Worm (Caenorhabditis elegans) whole organism, young adult: ENCODE results near the gene F28C6.9.

Source experiments
- B0261.1 ChIP-seq: sonication (generic microtip); optimal IDR thresholded peaks from 2 replicates; lab custom pipeline; 2016; ENCODE audit warnings: mild to moderate bottlenecking, missing genetic modification characterization, moderate library complexity, missing compliant biosample characterization
- D2030.7 ChIP-seq: fragments of 200-800 bp; sonication (Bioruptor generic); IDR thresholded peaks from 2 replicates; pipeline ENCODE4 v1.3.6; 2022; ENCODE audit warnings: missing genetic modification reagents, missing genetic modification characterization, missing compliant biosample characterization
- F37B4.10 ChIP-seq: fragments of 200-800 bp; sonication (Bioruptor generic); IDR thresholded peaks from 2 replicates; pipeline ENCODE4 v1.3.6; 2022; ENCODE audit warnings: missing genetic modification characterization, missing compliant biosample characterization
- F39B2.1 ChIP-seq: fragments of 200-800 bp; sonication (Bioruptor generic); IDR thresholded peaks from 2 replicates; pipeline ENCODE4 v1.3.6; 2022; ENCODE audit warnings: missing genetic modification reagents, missing genetic modification characterization, missing compliant biosample characterization
- F52B5.7 ChIP-seq: sonication (generic microtip); optimal IDR thresholded peaks from 2 replicates; lab custom pipeline; 2016; ENCODE audit warnings: mild to moderate bottlenecking, missing genetic modification characterization, missing compliant biosample characterization
- F57A8.1 ChIP-seq: fragments of 200-800 bp; sonication (Bioruptor generic); optimal IDR thresholded peaks from 2 replicates; lab custom pipeline; 2018; ENCODE audit warnings: mild to moderate bottlenecking, missing genetic modification characterization, moderate library complexity, missing compliant biosample characterization
- F57C9.4 ChIP-seq: sonication (generic microtip); optimal IDR thresholded peaks from 2 replicates; lab custom pipeline; 2017; ENCODE audit warnings: mild to moderate bottlenecking, missing genetic modification characterization, missing compliant biosample characterization
- Y53G8AR.9 ChIP-seq: fragments of 200-800 bp; sonication (Bioruptor generic); conservative IDR thresholded peaks from 2 replicates; pipeline ENCODE4 v1.3.6; 2022; ENCODE audit warnings: missing genetic modification reagents, missing genetic modification characterization, missing compliant biosample characterization
- Y79H2A.3 ChIP-seq: fragments of 200-800 bp; sonication (Bioruptor generic); conservative IDR thresholded peaks from 2 replicates; pipeline ENCODE4 v1.3.6; 2022; ENCODE audit warnings: missing genetic modification reagents, missing genetic modification characterization, missing compliant biosample characterization
- Y95B8A.8 ChIP-seq: fragments of 200-800 bp; sonication (Bioruptor generic); IDR thresholded peaks from 2 replicates; pipeline ENCODE4 v1.3.6; 2022; ENCODE audit warnings: missing genetic modification reagents, missing genetic modification characterization, missing compliant biosample characterization
- ZK185.1 ChIP-seq: sonication (generic microtip); optimal IDR thresholded peaks from 2 replicates; lab custom pipeline; 2016; ENCODE audit warnings: mild to moderate bottlenecking, missing genetic modification characterization, missing compliant biosample characterization; ENCODE audit not compliant: poor library complexity, severe bottlenecking
- aptf-2 ChIP-seq: fragments of 200-800 bp; sonication (Bioruptor generic); conservative IDR thresholded peaks from 2 replicates; pipeline ENCODE4 v1.3.6; 2022; ENCODE audit warnings: missing genetic modification reagents, missing genetic modification characterization, missing compliant biosample characterization
- atf-7 ChIP-seq: sonication (generic microtip); optimal IDR thresholded peaks from 2 replicates; lab custom pipeline; 2017; ENCODE audit warnings: mild to moderate bottlenecking, missing genetic modification characterization, missing compliant biosample characterization
- attf-5 ChIP-seq: fragments of 200-800 bp; sonication (Bioruptor generic); optimal IDR thresholded peaks from 2 replicates; lab custom pipeline; 2018; ENCODE audit warnings: mild to moderate bottlenecking, missing genetic modification characterization, missing compliant biosample characterization
- bed-1 ChIP-seq: fragments of 200-800 bp; sonication (Bioruptor generic); IDR thresholded peaks from 2 replicates; pipeline ENCODE4 v1.3.6; 2022; ENCODE audit warnings: missing genetic modification reagents, missing genetic modification characterization, missing compliant biosample characterization
- ccch-3 ChIP-seq: fragments of 200-800 bp; sonication (Bioruptor generic); optimal IDR thresholded peaks from 2 replicates; lab custom pipeline; 2018; ENCODE audit warnings: mild to moderate bottlenecking, missing genetic modification characterization, missing compliant biosample characterization
- cebp-1 ChIP-seq, 2 experiments: fragments of 200-800 bp in 1 of 2; sonication (Bioruptor generic) in 1 of 2; sonication (generic microtip) in 1 of 2; IDR thresholded peaks in 1 of 2; optimal IDR thresholded peaks in 1 of 2; 2 replicates each; pipeline versions ENCODE4 v1.3.6 to Lab custom; 2017 to 2022; ENCODE audit warnings: missing compliant biosample characterization in 2 of 2, missing genetic modification characterization in 2 of 2, mild to moderate bottlenecking in 1 of 2, missing genetic modification reagents in 1 of 2, moderate library complexity in 1 of 2
- cebp-2 ChIP-seq: fragments of 200-800 bp; sonication (Bioruptor generic); IDR thresholded peaks from 2 replicates; pipeline ENCODE4 v1.3.6; 2022; ENCODE audit warnings: missing genetic modification characterization, missing compliant biosample characterization
- ceh-100 ChIP-seq: fragments of 200-800 bp; sonication (Bioruptor generic); IDR thresholded peaks from 2 replicates; pipeline ENCODE4 v1.3.6; 2022; ENCODE audit warnings: missing genetic modification reagents, missing genetic modification characterization, missing compliant biosample characterization
- ceh-58 ChIP-seq: fragments of 200-800 bp; sonication (Bioruptor generic); IDR thresholded peaks from 2 replicates; pipeline ENCODE4 v1.3.6; 2022; ENCODE audit warnings: missing genetic modification characterization, missing compliant biosample characterization
- ceh-91 ChIP-seq: fragments of 200-800 bp; sonication (Bioruptor generic); IDR thresholded peaks from 2 replicates; pipeline ENCODE4 v1.3.6; 2022; ENCODE audit warnings: missing genetic modification reagents, missing genetic modification characterization, missing compliant biosample characterization
- egl-18 ChIP-seq: fragments of 200-800 bp; sonication (Bioruptor generic); IDR thresholded peaks from 2 replicates; pipeline ENCODE4 v1.3.6; 2022; ENCODE audit warnings: missing genetic modification reagents, missing genetic modification characterization, missing compliant biosample characterization
- egl-44 ChIP-seq: fragments of 200-800 bp; sonication (Bioruptor generic); IDR thresholded peaks from 2 replicates; pipeline ENCODE4 v1.3.6; 2022; ENCODE audit warnings: missing genetic modification reagents, missing genetic modification characterization, missing compliant biosample characterization
- egrh-3 ChIP-seq: fragments of 200-800 bp; sonication (Bioruptor generic); IDR thresholded peaks from 2 replicates; pipeline ENCODE4 v1.3.6; 2022; ENCODE audit warnings: missing genetic modification reagents, missing genetic modification characterization, missing compliant biosample characterization
- ets-4 ChIP-seq: fragments of 200-800 bp; sonication (Bioruptor generic); optimal IDR thresholded peaks from 2 replicates; lab custom pipeline; 2018; ENCODE audit warnings: mild to moderate bottlenecking, missing genetic modification characterization, missing compliant biosample characterization
- fkh-3 ChIP-seq: sonication (generic microtip); optimal IDR thresholded peaks from 2 replicates; lab custom pipeline; 2016; ENCODE audit warnings: mild to moderate bottlenecking, missing genetic modification characterization, missing compliant biosample characterization
- hmg-1.2 ChIP-seq: fragments of 200-800 bp; sonication (Bioruptor generic); IDR thresholded peaks from 2 replicates; pipeline ENCODE4 v1.3.6; 2022; ENCODE audit warnings: missing genetic modification reagents, missing genetic modification characterization, missing compliant biosample characterization
- hrde-1 ChIP-seq: sonication (generic microtip); optimal IDR thresholded peaks from 2 replicates; lab custom pipeline; 2016; ENCODE audit warnings: missing genetic modification characterization, mild to moderate bottlenecking, missing compliant biosample characterization, moderate library complexity, missing genotype, missing genetic modification reagents, borderline replicate concordance
- lin-26 ChIP-seq: fragments of 200-800 bp; sonication (Bioruptor generic); IDR thresholded peaks from 2 replicates; pipeline ENCODE4 v1.3.6; 2022; ENCODE audit warnings: missing genetic modification reagents, missing genetic modification characterization, missing compliant biosample characterization
- lin-35 ChIP-seq, 3 experiments: fragments of 150-350 bp in 2 of 3; sonication (generic microtip) in 1 of 3; optimal IDR thresholded peaks; 2 replicates each; lab custom pipeline; 2014 to 2018; ENCODE audit warnings: missing biosample characterization in 3 of 3, missing genetic modification characterization in 3 of 3, missing genetic modification reagents in 3 of 3
- lin-40 ChIP-seq: sonication (generic microtip); optimal IDR thresholded peaks from 2 replicates; lab custom pipeline; 2016; ENCODE audit warnings: missing genetic modification characterization, mild to moderate bottlenecking, missing compliant biosample characterization, missing genotype, missing genetic modification reagents
- lin-54 ChIP-seq: fragments of 200-800 bp; sonication (Bioruptor generic); optimal IDR thresholded peaks from 2 replicates; lab custom pipeline; 2018; ENCODE audit warnings: mild to moderate bottlenecking, missing genetic modification characterization, missing compliant biosample characterization
- lsl-1 ChIP-seq: fragments of 200-800 bp; sonication (Bioruptor generic); optimal IDR thresholded peaks from 2 replicates; lab custom pipeline; 2018; ENCODE audit warnings: mild to moderate bottlenecking, missing genetic modification characterization, moderate library complexity, missing compliant biosample characterization
- lsy-27 ChIP-seq: sonication (generic microtip); optimal IDR thresholded peaks from 2 replicates; lab custom pipeline; 2017; ENCODE audit warnings: missing genetic modification characterization, mild to moderate bottlenecking, missing compliant biosample characterization, antibody characterized with exemption, missing genotype, borderline replicate concordance; ENCODE audit not compliant: insufficient read depth
- madf-10 ChIP-seq: sonication (generic microtip); optimal IDR thresholded peaks from 2 replicates; lab custom pipeline; 2016; ENCODE audit warnings: mild to moderate bottlenecking, missing genetic modification characterization, missing compliant biosample characterization
- madf-3 ChIP-seq: fragments of 200-800 bp; sonication (Bioruptor generic); IDR thresholded peaks from 2 replicates; pipeline ENCODE4 v1.3.6; 2022; ENCODE audit warnings: missing genetic modification reagents, missing genetic modification characterization, missing compliant biosample characterization
- madf-6 ChIP-seq: fragments of 200-800 bp; sonication (Bioruptor generic); IDR thresholded peaks from 2 replicates; pipeline ENCODE4 v1.3.6; 2022; ENCODE audit warnings: missing genetic modification reagents, missing genetic modification characterization, missing compliant biosample characterization
- mes-4 ChIP-seq: sonication (generic microtip); optimal IDR thresholded peaks from 2 replicates; lab custom pipeline; 2016; ENCODE audit warnings: missing genotype, missing genetic modification characterization, missing compliant biosample characterization
- nhr-120 ChIP-seq: fragments of 200-800 bp; sonication (Bioruptor generic); IDR thresholded peaks from 2 replicates; pipeline ENCODE4 v1.3.6; 2022; ENCODE audit warnings: missing genetic modification characterization, missing compliant biosample characterization
- rec-8 ChIP-seq, 2 experiments: sonication (generic microtip); optimal IDR thresholded peaks; 2 replicates each; lab custom pipeline; 2016; ENCODE audit warnings: mild to moderate bottlenecking in 2 of 2, missing genetic modification characterization in 2 of 2, missing genetic modification reagents in 2 of 2, missing genotype in 2 of 2, missing biosample characterization in 1 of 2, missing compliant biosample characterization in 1 of 2, moderate library complexity in 1 of 2
- sea-2 ChIP-seq: fragments of 200-800 bp; sonication (Bioruptor generic); IDR thresholded peaks from 2 replicates; pipeline ENCODE4 v1.3.6; 2022; ENCODE audit warnings: missing genetic modification characterization, missing compliant biosample characterization
- snpc-3.4 ChIP-seq: sonication (generic microtip); optimal IDR thresholded peaks from 2 replicates; lab custom pipeline; 2017; ENCODE audit warnings: missing genetic modification characterization, mild to moderate bottlenecking, missing compliant biosample characterization, antibody characterized with exemption, moderate library complexity, missing genotype, missing genetic modification reagents
- sptf-2 ChIP-seq: fragments of 200-800 bp; sonication (Bioruptor generic); optimal IDR thresholded peaks from 2 replicates; lab custom pipeline; 2018; ENCODE audit warnings: mild to moderate bottlenecking, missing genetic modification characterization, missing compliant biosample characterization
- unc-62 ChIP-seq: fragments of 150-350 bp; optimal IDR thresholded peaks from 2 replicates; lab custom pipeline; 2014; ENCODE audit warnings: missing biosample characterization, missing genetic modification reagents, missing genetic modification characterization
- ztf-3 ChIP-seq: fragments of 200-800 bp; sonication (Bioruptor generic); optimal IDR thresholded peaks from 2 replicates; lab custom pipeline; 2018; ENCODE audit warnings: mild to moderate bottlenecking, missing genetic modification characterization, missing compliant biosample characterization
- ztf-6 ChIP-seq: fragments of 200-800 bp; sonication (Bioruptor generic); IDR thresholded peaks from 2 replicates; pipeline ENCODE4 v1.3.6; 2022; ENCODE audit warnings: missing genetic modification reagents, missing genetic modification characterization, missing compliant biosample characterization

Gene F28C6.9

DNA sequence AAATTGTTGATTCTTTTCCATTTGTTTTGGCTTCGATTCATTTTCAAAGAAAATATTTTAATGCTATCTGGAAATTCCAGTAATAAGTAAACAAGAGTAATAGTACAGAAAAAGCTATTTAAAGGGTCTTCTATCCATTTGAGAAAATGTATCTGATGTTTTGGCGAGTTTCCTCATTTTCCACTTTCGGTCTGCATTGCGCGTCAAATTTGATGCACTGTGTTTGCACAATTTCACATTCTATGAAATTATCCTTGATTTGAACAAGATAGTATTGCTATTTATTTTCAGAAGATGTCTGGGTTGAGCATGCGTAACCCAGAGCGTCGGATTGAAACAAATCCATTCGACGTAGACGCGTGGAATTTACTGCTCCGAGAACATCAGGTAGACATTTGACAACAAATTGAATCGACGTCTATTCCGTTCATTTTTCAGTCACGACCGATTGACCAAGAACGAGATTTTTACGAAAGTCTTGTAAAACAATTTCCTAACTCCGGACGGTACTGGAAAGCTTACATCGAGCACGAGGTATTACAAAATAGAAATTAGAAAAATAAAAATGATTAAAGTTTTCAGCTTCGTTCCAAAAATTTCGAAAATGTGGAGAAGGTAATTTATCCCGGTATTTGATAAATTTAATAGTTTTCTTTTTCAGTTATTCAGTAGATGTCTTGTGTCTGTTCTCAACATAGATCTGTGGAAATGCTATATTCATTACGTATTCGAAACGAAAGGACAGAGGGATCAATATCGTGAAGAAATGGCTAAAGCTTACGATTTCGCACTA is 6.2 kb downstream of the F28C6.9 start, which contains the start of gene suf-1 (continued):
- no peak for TF ChIP-seq ceh-58 (GFP tag; lab: Robert Waterston, UW)
- TF ChIP-seq ceh-91 (GFP tag; lab: Robert Waterston, UW) = no peak
- TF ChIP-seq mes-4 (tag; lab: Kevin White, UChicago) = no peak
- peak; percentile 80 for TF ChIP-seq snpc-3.4
- no peak for TF ChIP-seq F39B2.1
- no peak for TF ChIP-seq sea-2 (GFP tag; lab: Robert Waterston, UW)
- peak; percentile 32; the same call in 1 of the 2 replicates for TF ChIP-seq ceh-100
- no peak for TF ChIP-seq Y79H2A.3 (GFP tag; lab: Robert Waterston, UW)
- TF ChIP-seq cebp-1 (GFP tag; IDR thresholded peaks at IDR 0.05; lab: Robert Waterston, UW) = no peak
- no peak for TF ChIP-seq cebp-1 (tag; optimal IDR thresholded peaks at IDR 0.05; lab: Kevin White, UChicago)
- no peak for TF ChIP-seq nhr-120 (GFP tag; lab: Robert Waterston, UW)
- no peak for TF ChIP-seq sptf-2 (GFP tag; lab: Kevin White, UChicago)
- no peak for TF ChIP-seq unc-62 (GFP tag; lab: Kevin White, UChicago)
- TF ChIP-seq F57C9.4 (tag; lab: Kevin White, UChicago) = no peak
- no peak for TF ChIP-seq B0261.1 (tag; lab: Kevin White, UChicago)
- TF ChIP-seq madf-3 = peak; percentile 88
- peak; percentile 73 for TF ChIP-seq lin-54
- no peak for TF ChIP-seq egl-44 (GFP tag; lab: Robert Waterston, UW)
- peak; percentile 49; the same call in 1 of the 2 replicates for TF ChIP-seq hmg-1.2 (GFP tag; lab: Robert Waterston, UW)
- no peak for TF ChIP-seq lsy-27 (tag; lab: Kevin White, UChicago)
- TF ChIP-seq atf-7 = peak; percentile 56
- TF ChIP-seq lin-26 (GFP tag; lab: Robert Waterston, UW) = peak; percentile 73; the same call in 1 of the 2 replicates
- no peak for TF ChIP-seq lin-35 (GFP tag; optimal IDR thresholded peaks at IDR 0.05; lab: Kevin White, UChicago)
- TF ChIP-seq fkh-3 (tag; lab: Kevin White, UChicago) = no peak
- no peak for TF ChIP-seq lin-40 (tag; lab: Kevin White, UChicago)
- peak; percentile 85 for TF ChIP-seq Y53G8AR.9 (GFP tag; lab: Robert Waterston, UW)
- TF ChIP-seq madf-10 (tag; lab: Kevin White, UChicago) = no peak
- TF ChIP-seq bed-1 (GFP tag; lab: Robert Waterston, UW) = 0 out of 2 replicates have a peak, but pooled peaks have one; percentile 20
- no peak for TF ChIP-seq F37B4.10
- TF ChIP-seq lsl-1 = peak; percentile 58
- TF ChIP-seq F57A8.1 = no peak
- peak; percentile 55 for TF ChIP-seq ZK185.1 (tag; lab: Kevin White, UChicago)
- peak; percentile 92 for TF ChIP-seq hrde-1 (tag; lab: Kevin White, UChicago)
- TF ChIP-seq ztf-3 (GFP tag; lab: Kevin White, UChicago) = no peak
- no peak for TF ChIP-seq ztf-6 (GFP tag; lab: Robert Waterston, UW)
- peak; percentile 22 for TF ChIP-seq F52B5.7
- TF ChIP-seq attf-5 = peak; percentile 24
- no peak for TF ChIP-seq ccch-3
- TF ChIP-seq aptf-2 (GFP tag; lab: Robert Waterston, UW) = no peak
- 0 out of 2 replicates have a peak, but pooled peaks have one; percentile 34 for TF ChIP-seq Y95B8A.8 (GFP tag; lab: Robert Waterston, UW)
- TF ChIP-seq egl-18 (GFP tag; lab: Robert Waterston, UW) = no peak
- no peak for TF ChIP-seq ets-4
- TF ChIP-seq rec-8 (tag; optimal IDR thresholded peaks at IDR 0.05; lab: Kevin White, UChicago) = no peak
- TF ChIP-seq madf-6 = peak; percentile 85
- peak; percentile 35; the same call in 1 of the 2 replicates for TF ChIP-seq D2030.7 (GFP tag; lab: Robert Waterston, UW)
- peak; percentile 77; the same call in 1 of the 2 replicates for TF ChIP-seq cebp-2 (GFP tag; lab: Robert Waterston, UW)
- TF ChIP-seq egrh-3 (GFP tag; lab: Robert Waterston, UW) = no peak
